Fruit fly (Drosophila melanogaster): ENCODE data around the gene CG4730.

CG4730 gene

DNA sequence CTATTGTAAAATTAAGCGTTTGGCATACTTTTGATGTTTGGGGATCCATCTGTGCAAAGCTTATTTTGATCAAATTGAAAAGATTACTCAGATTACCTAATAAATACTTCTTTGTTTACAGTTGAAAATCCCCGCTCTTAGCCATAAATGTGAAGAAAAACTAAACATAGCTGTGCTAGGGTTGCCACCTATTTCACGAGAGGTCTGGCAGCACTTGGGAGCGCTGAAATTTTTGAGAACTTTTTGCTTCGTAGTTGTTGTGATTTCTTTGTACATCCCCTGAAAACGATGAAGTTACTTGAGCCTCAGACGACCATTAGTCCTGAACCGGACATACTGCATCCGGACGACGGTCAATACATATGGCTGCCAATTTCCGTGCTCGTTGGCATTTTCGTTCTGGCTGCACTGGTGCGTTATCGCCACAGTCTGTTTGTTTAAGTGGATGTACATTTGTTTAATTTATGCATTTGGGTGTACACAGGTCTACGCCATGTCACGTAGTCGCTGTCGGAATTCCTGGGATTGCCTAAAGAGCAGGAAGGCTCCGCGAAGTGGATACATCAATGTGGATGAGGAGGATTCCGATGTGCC, at the start of gene CG4730, which contains the start of gene CG5039:
Gene CG4730 (minus strand): TSS at position 194 of the 594 bp plus-strand sequence.
Gene CG5039 (plus strand): TSS at position 195 of the 594 bp plus-strand sequence.
- TF ChIP-seq cnc (optimal IDR thresholded peaks at IDR 0.05): no peak
- TF ChIP-seq CG7045 (GFP tag; optimal IDR thresholded peaks at IDR 0.05): no peak
- TF ChIP-seq Mnt (GFP tag; optimal IDR thresholded peaks at IDR 0.05): no peak
- no peak for TF ChIP-seq ovo (GFP tag; optimal IDR thresholded peaks at IDR 0.05)
- TF ChIP-seq toe (GFP tag; optimal IDR thresholded peaks at IDR 0.05): no peak
- TF ChIP-seq CG1620 (GFP tag; optimal IDR thresholded peaks at IDR 0.05): no peak
- TF ChIP-seq Clk (GFP tag; optimal IDR thresholded peaks at IDR 0.05): no peak
- no peak for TF ChIP-seq CG33017 (tag; optimal IDR thresholded peaks at IDR 0.05)
- TF ChIP-seq CG5204 (GFP tag; optimal IDR thresholded peaks at IDR 0.05): no peak
- no peak for TF ChIP-seq cic (GFP tag; optimal IDR thresholded peaks at IDR 0.05)
- peak; percentile 28 for TF ChIP-seq CG7101 (tag; optimal IDR thresholded peaks at IDR 0.05)
- no peak for TF ChIP-seq CG12768 (GFP tag; optimal IDR thresholded peaks at IDR 0.05)
- TF ChIP-seq bab1 (GFP tag; optimal IDR thresholded peaks at IDR 0.05): peak; percentile 36
- TF ChIP-seq Crg-1 (GFP tag; optimal IDR thresholded peaks at IDR 0.05): peak; percentile 49
- TF ChIP-seq CG11617 (GFP tag; optimal IDR thresholded peaks at IDR 0.05): peak; percentile 39
- peak; percentile 62 for TF ChIP-seq CG14711 (tag; optimal IDR thresholded peaks at IDR 0.05)
- TF ChIP-seq Hr96 (GFP tag; optimal IDR thresholded peaks at IDR 0.05): no peak
- peak; percentile 2 for TF ChIP-seq tj (GFP tag; optimal IDR thresholded peaks at IDR 0.05)
- TF ChIP-seq kay (GFP tag; ENCODE audit: borderline replicate concordance): no peak
- TF ChIP-seq pad (GFP tag; optimal IDR thresholded peaks at IDR 0.05): no peak

DNA sequence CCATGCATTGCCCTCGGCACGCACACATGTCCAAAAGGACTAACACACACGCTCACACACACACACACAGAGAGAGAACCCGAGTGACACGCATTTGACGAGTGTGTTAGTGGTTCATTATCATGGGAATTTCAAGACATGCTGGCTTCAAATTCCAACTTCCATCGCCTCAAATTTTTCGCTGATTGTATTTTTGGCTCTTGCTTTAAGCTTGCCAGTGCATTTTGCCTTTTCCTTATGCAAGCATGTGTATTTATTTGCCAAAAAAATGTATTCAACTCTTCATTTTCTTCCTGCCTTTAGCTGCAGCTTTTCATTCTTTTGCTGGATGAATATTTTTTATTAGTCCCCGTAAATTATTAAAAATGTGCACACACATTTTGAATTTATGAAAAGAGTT, 45.3 kb upstream of the CG4730 start:
- TF ChIP-seq tj (GFP tag; optimal IDR thresholded peaks at IDR 0.05) (peak; percentile 93), CG5204 (GFP tag; optimal IDR thresholded peaks at IDR 0.05) (no peak), CG1620 (GFP tag; optimal IDR thresholded peaks at IDR 0.05) (no peak)

DNA sequence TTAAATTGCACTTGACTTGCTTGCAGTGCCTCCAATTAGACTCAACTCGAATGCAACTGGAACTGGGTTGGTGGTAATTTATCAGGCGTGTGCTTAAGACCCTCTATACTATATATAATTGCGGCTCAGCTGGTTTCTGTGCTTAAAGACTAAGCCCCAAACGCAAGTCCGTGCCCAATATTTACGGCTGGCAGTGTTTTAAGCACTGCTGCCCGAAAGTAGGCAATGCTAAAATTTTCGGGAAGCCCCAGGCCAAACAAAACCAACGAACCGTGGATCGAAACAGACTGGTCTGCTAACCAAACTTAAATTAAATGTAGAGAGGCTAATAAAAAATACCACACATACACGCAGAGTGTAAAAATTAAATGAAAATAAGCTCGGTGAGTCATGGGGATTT, 42.5 kb upstream of the CG4730 start:
- no peak for TF ChIP-seq bab1 (GFP tag; optimal IDR thresholded peaks at IDR 0.05)
- no peak for TF ChIP-seq CG11617 (GFP tag; optimal IDR thresholded peaks at IDR 0.05)
- no peak for TF ChIP-seq Crg-1 (GFP tag; optimal IDR thresholded peaks at IDR 0.05)
- no peak for TF ChIP-seq CG14711 (tag; optimal IDR thresholded peaks at IDR 0.05)
- no peak for TF ChIP-seq cic (GFP tag; optimal IDR thresholded peaks at IDR 0.05)
- TF ChIP-seq CG1620 (GFP tag; optimal IDR thresholded peaks at IDR 0.05): no peak
- TF ChIP-seq CG7101 (tag; optimal IDR thresholded peaks at IDR 0.05): no peak
- no peak for TF ChIP-seq CG7045 (GFP tag; optimal IDR thresholded peaks at IDR 0.05)
- no peak for TF ChIP-seq CG12768 (GFP tag; optimal IDR thresholded peaks at IDR 0.05)
- TF ChIP-seq kay (GFP tag; ENCODE audit: borderline replicate concordance): no peak

DNA sequence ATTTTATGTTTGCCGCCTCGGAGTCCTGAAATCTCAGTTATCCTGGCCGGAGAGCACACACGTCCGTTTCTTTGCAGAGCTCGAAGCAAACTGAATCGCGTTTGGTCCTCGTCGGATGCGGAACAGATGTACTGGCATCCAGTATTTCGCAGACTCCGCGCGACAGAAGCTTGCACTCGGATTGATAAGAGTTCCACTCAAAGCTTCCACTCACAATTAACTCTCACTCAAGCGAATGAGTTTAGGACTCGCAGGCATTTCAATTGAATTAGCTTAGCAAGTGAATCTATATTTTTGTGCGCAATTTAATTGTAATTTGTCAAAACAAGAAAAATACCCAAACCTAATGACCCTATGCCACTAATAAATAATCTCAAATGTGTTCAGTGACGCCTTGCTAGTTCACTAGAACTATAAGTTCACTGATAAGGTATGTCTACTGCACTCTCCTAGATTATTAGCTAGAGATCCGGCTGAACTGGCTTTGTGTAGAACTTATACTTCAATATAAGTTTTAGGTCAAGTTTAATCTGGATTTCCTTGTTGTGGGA, 41.6 kb upstream of the CG4730 start:
- TF ChIP-seq bab1 (GFP tag; optimal IDR thresholded peaks at IDR 0.05) (no peak), CG33017 (tag; optimal IDR thresholded peaks at IDR 0.05) (no peak), CG1620 (GFP tag; optimal IDR thresholded peaks at IDR 0.05) (no peak), pad (GFP tag; optimal IDR thresholded peaks at IDR 0.05) (no peak)

DNA sequence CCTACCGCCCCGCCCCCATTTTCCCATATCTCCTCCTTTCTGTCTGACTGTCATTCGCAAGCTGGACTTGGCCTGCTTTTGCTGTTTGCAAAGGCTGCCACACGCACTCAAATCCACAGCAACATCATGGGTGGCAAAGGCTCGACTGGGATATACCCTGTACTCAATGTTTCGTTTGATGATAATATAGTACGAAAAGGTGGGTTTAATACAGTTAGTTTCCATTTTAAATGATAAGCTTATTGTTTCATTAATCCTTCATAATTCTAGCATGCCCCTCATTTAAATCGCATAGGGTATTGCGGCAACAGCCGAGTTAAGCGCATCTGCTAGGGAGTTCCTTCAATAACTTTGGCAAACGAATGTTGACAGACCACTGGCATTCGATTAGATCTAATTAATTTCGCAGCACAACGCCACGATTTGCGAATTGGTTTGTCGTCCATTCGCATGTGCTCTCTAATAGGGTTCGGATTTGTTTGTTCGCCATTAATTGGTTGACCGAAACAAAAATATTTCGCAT, 15.7 kb upstream of the CG4730 start:
- TF ChIP-seq kay (GFP tag; ENCODE audit: borderline replicate concordance) (no peak), Hr96 (GFP tag; optimal IDR thresholded peaks at IDR 0.05) (no peak), CG1620 (GFP tag; optimal IDR thresholded peaks at IDR 0.05) (no peak), bab1 (GFP tag; optimal IDR thresholded peaks at IDR 0.05) (no peak), Mnt (GFP tag; optimal IDR thresholded peaks at IDR 0.05) (no peak), tj (GFP tag; optimal IDR thresholded peaks at IDR 0.05) (no peak), CG7045 (GFP tag; optimal IDR thresholded peaks at IDR 0.05) (no peak), Clk (GFP tag; optimal IDR thresholded peaks at IDR 0.05) (no peak), Crg-1 (GFP tag; optimal IDR thresholded peaks at IDR 0.05) (no peak), CG5204 (GFP tag; optimal IDR thresholded peaks at IDR 0.05) (no peak), CG12768 (GFP tag; optimal IDR thresholded peaks at IDR 0.05) (no peak), toe (GFP tag; optimal IDR thresholded peaks at IDR 0.05) (no peak)

DNA sequence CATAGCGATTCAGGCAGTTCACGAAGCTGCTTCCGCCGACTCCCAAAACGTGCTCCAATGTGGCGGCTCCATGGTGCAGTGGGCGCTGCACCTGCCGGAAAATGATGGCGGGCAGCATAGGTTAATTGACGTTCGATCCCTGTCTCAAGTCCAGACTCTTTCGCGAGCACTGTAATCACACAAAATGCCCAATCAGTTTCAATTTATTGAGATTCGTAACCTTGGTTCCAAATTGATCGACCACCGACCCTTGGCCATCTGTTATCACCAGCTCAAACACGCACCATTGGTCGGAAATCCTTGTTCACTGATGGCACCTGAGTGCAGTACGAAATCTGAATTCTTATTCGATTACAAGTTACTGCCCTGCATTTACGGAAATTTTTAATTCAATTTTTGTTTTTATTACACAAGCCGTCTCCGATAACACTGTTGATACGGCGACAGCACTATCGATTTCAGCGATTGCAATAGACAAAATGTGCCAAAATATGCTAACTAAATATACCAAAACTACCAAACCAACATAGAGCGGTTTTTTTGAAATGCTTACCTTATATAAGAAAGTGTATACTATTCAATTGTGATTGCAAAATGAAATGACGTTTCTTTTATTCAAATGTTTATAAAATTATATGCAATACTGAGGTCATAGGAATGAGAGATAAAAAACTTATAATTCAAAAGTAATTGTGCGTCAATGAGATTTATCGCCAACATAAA, 8.4 kb upstream of the CG4730 start, which contains the start of gene CLS:
Gene CLS (minus strand): TSS at position 673 of the 723 bp plus-strand sequence.
- no peak for TF ChIP-seq Clk (GFP tag; optimal IDR thresholded peaks at IDR 0.05)
- no peak for TF ChIP-seq CG33017 (tag; optimal IDR thresholded peaks at IDR 0.05)
- TF ChIP-seq CG14711 (tag; optimal IDR thresholded peaks at IDR 0.05): peak; percentile 13

DNA sequence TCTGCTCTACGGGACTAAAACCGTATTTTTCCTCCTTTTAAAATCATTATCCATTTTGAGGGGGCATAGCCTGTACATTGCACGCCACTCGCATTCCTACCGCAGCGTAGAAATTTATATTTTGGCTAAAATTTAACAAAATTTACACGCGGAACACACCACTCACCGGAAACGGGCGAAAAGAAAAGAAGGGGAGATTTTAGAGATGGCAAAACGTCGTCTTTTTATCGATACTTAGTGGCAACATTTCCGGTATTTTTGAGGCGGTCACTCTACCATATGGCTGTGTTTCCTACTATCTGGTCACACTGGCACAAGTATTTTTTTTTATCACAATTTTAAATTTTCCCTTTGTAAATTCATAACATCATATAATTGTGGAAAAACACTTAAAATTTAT, 6.4 kb upstream of the CG4730 start, which contains the start of gene RpL27:
Gene RpL27 (minus strand): TSS at position 193 of the 400 bp plus-strand sequence.
- peak; percentile 80 for TF ChIP-seq ovo (GFP tag; optimal IDR thresholded peaks at IDR 0.05)
- peak; percentile 82 for TF ChIP-seq CG7045 (GFP tag; optimal IDR thresholded peaks at IDR 0.05)
- TF ChIP-seq CG11617 (GFP tag; optimal IDR thresholded peaks at IDR 0.05): peak; percentile 88
- peak; percentile 75 for TF ChIP-seq Crg-1 (GFP tag; optimal IDR thresholded peaks at IDR 0.05)
- TF ChIP-seq bab1 (GFP tag; optimal IDR thresholded peaks at IDR 0.05): peak; percentile 91
- TF ChIP-seq cic (GFP tag; optimal IDR thresholded peaks at IDR 0.05): peak; percentile 40
- TF ChIP-seq toe (GFP tag; optimal IDR thresholded peaks at IDR 0.05): peak; percentile 67
- peak; percentile 92 for TF ChIP-seq pad (GFP tag; optimal IDR thresholded peaks at IDR 0.05)
- peak; percentile 89 for TF ChIP-seq CG7101 (tag; optimal IDR thresholded peaks at IDR 0.05)
- peak; percentile 81 for TF ChIP-seq CG12768 (GFP tag; optimal IDR thresholded peaks at IDR 0.05)
- peak; percentile 76 for TF ChIP-seq CG5204 (GFP tag; optimal IDR thresholded peaks at IDR 0.05)
- TF ChIP-seq tj (GFP tag; optimal IDR thresholded peaks at IDR 0.05): peak; percentile 59
- no peak for TF ChIP-seq Hr96 (GFP tag; optimal IDR thresholded peaks at IDR 0.05)
- peak; percentile 88 for TF ChIP-seq Mnt (GFP tag; optimal IDR thresholded peaks at IDR 0.05)
- TF ChIP-seq CG33017 (tag; optimal IDR thresholded peaks at IDR 0.05): peak; percentile 77
- no peak for TF ChIP-seq kay (GFP tag; ENCODE audit: borderline replicate concordance)
- TF ChIP-seq CG14711 (tag; optimal IDR thresholded peaks at IDR 0.05): peak; percentile 69
- no peak for TF ChIP-seq cnc (optimal IDR thresholded peaks at IDR 0.05)
- peak; percentile 62 for TF ChIP-seq Clk (GFP tag; optimal IDR thresholded peaks at IDR 0.05)
- TF ChIP-seq CG1620 (GFP tag; optimal IDR thresholded peaks at IDR 0.05): peak; percentile 77

Measured in whole organism, adult.